Worm (Caenorhabditis elegans) whole organism, L1 larva: Measurements from ENCODE around the gene F53F4.16.

ENCODE experiments used
- aly-2 ChIP-seq: fragments of 150-350 bp; optimal IDR thresholded peaks from 2 replicates; lab custom pipeline; 2014; ENCODE audit warnings: missing biosample characterization, missing genetic modification characterization
- ama-1 ChIP-seq: fragments of 150-350 bp; optimal IDR thresholded peaks from 2 replicates; lab custom pipeline; 2014

ce11 chrV:13611782-13612181 is 9.8 kb downstream of the F53F4.16 start, which contains the start of gene spig-9:
- TF ChIP-seq ama-1 (lab: Kevin White, UChicago) (no peak), aly-2 (tag; lab: Kevin White, UChicago) (no peak)
